Worm (Caenorhabditis elegans): Measurements from ENCODE around the gene Y9C2UA.1.

- TF ChIP-seq fos-1 (tag; optimal IDR thresholded peaks at IDR 0.05) (no peak), elt-3 (tag; optimal IDR thresholded peaks at IDR 0.05) (no peak), dsc-1 (tag; optimal IDR thresholded peaks at IDR 0.05) (no peak), lin-39 (tag; optimal IDR thresholded peaks at IDR 0.05) (no peak)
Observed at ce11 chrII:9124353-9124752, 15.1 kb upstream of the Y9C2UA.1 start.
